Worm (Caenorhabditis elegans) whole organism, L1 larva: ENCODE data around the gene F22B3.5.

Experiments
- blmp-1 ChIP-seq: fragments of 150-350 bp; optimal IDR thresholded peaks from 2 replicates; lab custom pipeline; 2014; ENCODE audit warnings: missing biosample characterization, missing genetic modification characterization
- ceh-82 ChIP-seq, 3 experiments: fragments of 150-350 bp in 1 of 3; sonication (generic microtip) in 2 of 3; optimal IDR thresholded peaks; 2 replicates each; lab custom pipeline; 2014 to 2017; ENCODE audit warnings: missing biosample characterization in 3 of 3, missing genetic modification characterization in 3 of 3
- ets-5 ChIP-seq: fragments of 200-800 bp; sonication (Bioruptor generic); IDR thresholded peaks from 2 replicates; pipeline ENCODE4 v1.3.6; 2022; ENCODE audit warnings: missing genetic modification characterization, missing compliant biosample characterization
- lsy-2 ChIP-seq, 2 experiments: fragments of 150-350 bp; optimal IDR thresholded peaks; 2 replicates each; lab custom pipeline; 2014; ENCODE audit warnings: missing biosample characterization in 2 of 2, missing genetic modification characterization in 2 of 2
- nhr-11 ChIP-seq: fragments of 150-350 bp; optimal IDR thresholded peaks from 2 replicates; lab custom pipeline; 2014; ENCODE audit warnings: missing biosample characterization, missing genetic modification characterization
- nhr-237 ChIP-seq: fragments of 150-350 bp; optimal IDR thresholded peaks from 2 replicates; lab custom pipeline; 2014; ENCODE audit warnings: missing biosample characterization, missing genetic modification characterization
- skn-1 ChIP-seq: fragments of 150-350 bp; optimal IDR thresholded peaks from 2 replicates; lab custom pipeline; 2014; ENCODE audit warnings: missing biosample characterization, missing genetic modification characterization
- unc-130 ChIP-seq: fragments of 150-350 bp; optimal IDR thresholded peaks from 2 replicates; lab custom pipeline; 2017; ENCODE audit warnings: missing biosample characterization, missing genetic modification characterization, inconsistent platforms
- unc-62 ChIP-seq: fragments of 150-350 bp; optimal IDR thresholded peaks from 2 replicates; lab custom pipeline; 2014; ENCODE audit warnings: missing biosample characterization, missing genetic modification reagents, missing genetic modification characterization
- unc-98 ChIP-seq: fragments of 200-800 bp; sonication (Bioruptor generic); IDR thresholded peaks from 2 replicates; pipeline ENCODE4 v1.3.6; 2022; ENCODE audit warnings: missing genetic modification characterization, missing compliant biosample characterization
- ztf-11 ChIP-seq, 2 experiments: sonication (generic microtip); optimal IDR thresholded peaks; 2 replicates each; lab custom pipeline; 2016 to 2017; ENCODE audit warnings: missing genetic modification characterization in 2 of 2, missing biosample characterization in 1 of 2, missing compliant biosample characterization in 1 of 2

ce11 chrIV:11435761-11436160 lies 19.1 kb upstream of the F22B3.5 start:
- TF ChIP-seq unc-98 (GFP tag; lab: Robert Waterston, UW): no peak
- TF ChIP-seq ztf-11 (tag; optimal IDR thresholded peaks at IDR 0.05; lab: Kevin White, UChicago): no peak
- TF ChIP-seq nhr-11 (tag; lab: Kevin White, UChicago): no peak
- no peak for TF ChIP-seq ets-5
- TF ChIP-seq lsy-2 (tag; optimal IDR thresholded peaks at IDR 0.05; lab: Kevin White, UChicago): no peak
- no peak for TF ChIP-seq nhr-237
- TF ChIP-seq ceh-82 (tag; optimal IDR thresholded peaks at IDR 0.05; lab: Kevin White, UChicago): no peak
- TF ChIP-seq unc-130 (tag; lab: Kevin White, UChicago): no peak
- no peak for TF ChIP-seq unc-62 (GFP tag; lab: Kevin White, UChicago)
- no peak for TF ChIP-seq skn-1 (tag; lab: Kevin White, UChicago)
- no peak for TF ChIP-seq blmp-1 (tag; lab: Kevin White, UChicago)
